Fruit fly (Drosophila melanogaster): ENCODE results near the gene CG34281.

- no peak for TF ChIP-seq CTCF (optimal IDR thresholded peaks at IDR 0.05)
- no peak for TF ChIP-seq CG8478 (optimal IDR thresholded peaks at IDR 0.05)
Observed at dm6 chr3R:17655040-17655439, 42.4 kb downstream of the CG34281 start.
